Worm (Caenorhabditis elegans) whole organism, L3 larva: ENCODE data around the gene mup-2.

Experiments
- R02D3.7 ChIP-seq: fragments of 150-350 bp; optimal IDR thresholded peaks from 2 replicates; lab custom pipeline; 2014; ENCODE audit warnings: missing biosample characterization, missing genetic modification characterization
- aly-2 ChIP-seq: fragments of 150-350 bp; optimal IDR thresholded peaks from 2 replicates; lab custom pipeline; 2014; ENCODE audit warnings: missing biosample characterization, missing genetic modification characterization
- ama-1 ChIP-seq: fragments of 150-350 bp; optimal IDR thresholded peaks from 2 replicates; lab custom pipeline; 2018
- ceh-16 ChIP-seq: sonication (generic microtip); optimal IDR thresholded peaks from 2 replicates; lab custom pipeline; 2017; ENCODE audit warnings: missing biosample characterization, missing genetic modification characterization
- ceh-28 ChIP-seq: fragments of 150-350 bp; optimal IDR thresholded peaks from 2 replicates; lab custom pipeline; 2014; ENCODE audit warnings: missing biosample characterization, missing genetic modification reagents, missing genetic modification characterization
- ceh-82 ChIP-seq: fragments of 150-350 bp; optimal IDR thresholded peaks from 2 replicates; lab custom pipeline; 2014; ENCODE audit warnings: missing biosample characterization, missing genetic modification characterization
- ceh-9 ChIP-seq: sonication (generic microtip); optimal IDR thresholded peaks from 2 replicates; lab custom pipeline; 2018; ENCODE audit warnings: missing biosample characterization, missing genetic modification characterization
- egl-27 ChIP-seq: sonication (generic microtip); optimal IDR thresholded peaks from 4 replicates; lab custom pipeline; 2017; ENCODE audit warnings: missing biosample characterization, missing genetic modification reagents, missing genetic modification characterization
- egl-5 ChIP-seq: fragments of 150-350 bp; optimal IDR thresholded peaks from 2 replicates; lab custom pipeline; 2017; ENCODE audit warnings: missing biosample characterization, missing genetic modification reagents, missing genetic modification characterization, inconsistent platforms
- elt-1 ChIP-seq: fragments of 150-350 bp; optimal IDR thresholded peaks from 2 replicates; lab custom pipeline; 2014; ENCODE audit warnings: missing biosample characterization, missing genetic modification characterization
- elt-2 ChIP-seq: sonication (generic microtip); optimal IDR thresholded peaks from 2 replicates; lab custom pipeline; 2016; ENCODE audit warnings: missing genetic modification reagents, mild to moderate bottlenecking, missing genetic modification characterization, missing compliant biosample characterization
- elt-3 ChIP-seq, 3 experiments: fragments of 150-350 bp in 1 of 3; sonication (generic microtip) in 2 of 3; optimal IDR thresholded peaks; 2 replicates in 2 of 3; 4 replicates in 1 of 3; lab custom pipeline; 2014 to 2017; ENCODE audit warnings: missing biosample characterization in 3 of 3, missing genetic modification characterization in 3 of 3
- eor-1 ChIP-seq, 2 experiments: fragments of 150-350 bp; optimal IDR thresholded peaks; 2 replicates each; lab custom pipeline; 2014 to 2018; ENCODE audit warnings: missing biosample characterization in 2 of 2, missing genetic modification characterization in 2 of 2
- fkh-10 ChIP-seq: sonication (generic microtip); optimal IDR thresholded peaks from 2 replicates; lab custom pipeline; 2017; ENCODE audit warnings: missing biosample characterization, missing genetic modification reagents, missing genetic modification characterization
- fkh-2 ChIP-seq: fragments of 150-350 bp; optimal IDR thresholded peaks from 2 replicates; lab custom pipeline; 2014; ENCODE audit warnings: missing biosample characterization, missing genetic modification reagents, missing genetic modification characterization
- fos-1 ChIP-seq: fragments of 150-350 bp; optimal IDR thresholded peaks from 2 replicates; lab custom pipeline; 2014; ENCODE audit warnings: missing biosample characterization, missing genetic modification characterization
- jun-1 ChIP-seq: fragments of 150-350 bp; optimal IDR thresholded peaks from 2 replicates; lab custom pipeline; 2014; ENCODE audit warnings: missing biosample characterization, missing genetic modification reagents, missing genetic modification characterization
- lin-15B ChIP-seq: fragments of 150-350 bp; optimal IDR thresholded peaks from 2 replicates; lab custom pipeline; 2014; ENCODE audit warnings: missing biosample characterization, missing genetic modification characterization
- lin-39 ChIP-seq: fragments of 150-350 bp; optimal IDR thresholded peaks from 2 replicates; lab custom pipeline; 2018; ENCODE audit warnings: missing biosample characterization, missing genetic modification reagents, missing genetic modification characterization
- mdl-1 ChIP-seq: fragments of 150-350 bp; optimal IDR thresholded peaks from 2 replicates; lab custom pipeline; 2014; ENCODE audit warnings: missing biosample characterization, missing genetic modification characterization
- nfya-1 ChIP-seq: sonication (generic microtip); optimal IDR thresholded peaks from 2 replicates; lab custom pipeline; 2017; ENCODE audit warnings: missing genetic modification characterization, mild to moderate bottlenecking, missing compliant biosample characterization, antibody characterized with exemption, moderate library complexity; ENCODE audit not compliant: insufficient read depth
- nhr-11 ChIP-seq: fragments of 150-350 bp; optimal IDR thresholded peaks from 2 replicates; lab custom pipeline; 2014; ENCODE audit warnings: missing biosample characterization, missing genetic modification characterization
- nhr-12 ChIP-seq: fragments of 150-350 bp; optimal IDR thresholded peaks from 2 replicates; lab custom pipeline; 2014; ENCODE audit warnings: missing biosample characterization, missing genetic modification characterization
- nhr-23 ChIP-seq: fragments of 150-350 bp; optimal IDR thresholded peaks from 2 replicates; lab custom pipeline; 2014; ENCODE audit warnings: missing biosample characterization, missing genetic modification reagents, missing genetic modification characterization
- nhr-25 ChIP-seq: sonication (generic microtip); optimal IDR thresholded peaks from 2 replicates; lab custom pipeline; 2017; ENCODE audit warnings: missing biosample characterization, missing genetic modification characterization
- nhr-76 ChIP-seq: fragments of 150-350 bp; sonication (generic microtip); optimal IDR thresholded peaks from 5 replicates; lab custom pipeline; 2014; ENCODE audit warnings: missing biosample characterization, missing genetic modification characterization
- pqm-1 ChIP-seq: fragments of 150-350 bp; optimal IDR thresholded peaks from 2 replicates; lab custom pipeline; 2017; ENCODE audit warnings: missing biosample characterization, missing genetic modification characterization, inconsistent platforms
- skn-1 ChIP-seq: fragments of 150-350 bp; optimal IDR thresholded peaks from 2 replicates; lab custom pipeline; 2014; ENCODE audit warnings: missing biosample characterization, missing genetic modification characterization
- snpc-4 ChIP-seq: fragments of 150-350 bp; optimal IDR thresholded peaks from 2 replicates; lab custom pipeline; 2014; ENCODE audit warnings: missing biosample characterization, missing genetic modification characterization
- tbx-2 ChIP-seq: sonication (generic microtip); optimal IDR thresholded peaks from 2 replicates; lab custom pipeline; 2016; ENCODE audit warnings: mild to moderate bottlenecking, missing genetic modification characterization, missing compliant biosample characterization
- zag-1 ChIP-seq: fragments of 150-350 bp; optimal IDR thresholded peaks from 2 replicates; lab custom pipeline; 2014; ENCODE audit warnings: missing biosample characterization, missing genetic modification characterization
- ztf-4 ChIP-seq: fragments of 150-350 bp; optimal IDR thresholded peaks from 2 replicates; lab custom pipeline; 2014; ENCODE audit warnings: missing biosample characterization, missing genetic modification characterization

The mup-2 gene

ce11 chrX:6433688-6434087 lies 23.7 kb upstream of the mup-2 start, which contains the start of gene K10C2.2:
Gene K10C2.2 (minus strand): TSS chrX:6433788.
- TF ChIP-seq ceh-82 (tag; lab: Kevin White, UChicago), result no peak
- no peak for TF ChIP-seq R02D3.7 (tag; lab: Kevin White, UChicago)
- TF ChIP-seq eor-1 (tag; optimal IDR thresholded peaks at IDR 0.05; lab: Kevin White, UChicago), result no peak
- TF ChIP-seq lin-39 (tag; lab: Kevin White, UChicago), result no peak
- TF ChIP-seq ceh-28 (tag; lab: Kevin White, UChicago), result no peak
- no peak for TF ChIP-seq fkh-2 (tag; lab: Kevin White, UChicago)
- no peak for TF ChIP-seq ama-1 (lab: Kevin White, UChicago)
- TF ChIP-seq nhr-12 (tag; lab: Kevin White, UChicago), result no peak
- TF ChIP-seq nhr-23 (tag; lab: Kevin White, UChicago), result no peak

ce11 chrX:6430510-6430909 lies 20.5 kb upstream of the mup-2 start, which contains the start of gene ctsa-2:
Gene ctsa-2 (minus strand): TSS chrX:6430610.
- peak; percentile 4 for TF ChIP-seq elt-2 (tag; lab: Kevin White, UChicago)
- TF ChIP-seq ceh-9 (tag; lab: Kevin White, UChicago), result no peak
- no peak for TF ChIP-seq nfya-1 (tag; lab: Kevin White, UChicago)
- no peak for TF ChIP-seq elt-1 (tag; lab: Kevin White, UChicago)
- TF ChIP-seq, all 47 proteins: peak for 1

- no peak for TF ChIP-seq fos-1 (tag; lab: Kevin White, UChicago)
- TF ChIP-seq nhr-11 (tag; lab: Kevin White, UChicago), result no peak
- no peak for TF ChIP-seq zag-1 (tag; lab: Kevin White, UChicago)
- TF ChIP-seq nhr-76 (tag; lab: Kevin White, UChicago), result no peak
- TF ChIP-seq elt-2 (tag; lab: Kevin White, UChicago), result peak; percentile 85
- no peak for TF ChIP-seq eor-1 (tag; optimal IDR thresholded peaks at IDR 0.05; lab: Kevin White, UChicago)
- no peak for TF ChIP-seq snpc-4 (tag; lab: Kevin White, UChicago)
- TF ChIP-seq R02D3.7 (tag; lab: Kevin White, UChicago), result no peak
- TF ChIP-seq jun-1, result no peak
- no peak for TF ChIP-seq nhr-25 (tag; lab: Kevin White, UChicago)
- TF ChIP-seq nfya-1 (tag; lab: Kevin White, UChicago), result no peak
- TF ChIP-seq pqm-1 (tag; lab: Kevin White, UChicago), result peak; percentile 84
- TF ChIP-seq, all 47 proteins: peak for 2
Measured at ce11 chrX:6429552-6429951, 19.5 kb upstream of the mup-2 start.

- TF ChIP-seq pqm-1 (tag; lab: Kevin White, UChicago) (peak; percentile 97), skn-1 (tag; lab: Kevin White, UChicago) (peak; percentile 36), zag-1 (tag; lab: Kevin White, UChicago) (no peak), nhr-23 (tag; lab: Kevin White, UChicago) (no peak), elt-2 (tag; lab: Kevin White, UChicago) (peak; percentile 95)
Measured at ce11 chrX:6427147-6427546, 17.1 kb upstream of the mup-2 start.

ce11 chrX:6420681-6421080 lies 10.7 kb upstream of the mup-2 start, which contains the start of gene K10C2.12:
Gene K10C2.12 (minus strand): TSS chrX:6420781.
- TF ChIP-seq fos-1 (tag; lab: Kevin White, UChicago), result no peak
- no peak for TF ChIP-seq fkh-10 (GFP tag; lab: Kevin White, UChicago)
- no peak for TF ChIP-seq R02D3.7 (tag; lab: Kevin White, UChicago)
- no peak for TF ChIP-seq elt-2 (tag; lab: Kevin White, UChicago)
- TF ChIP-seq aly-2 (tag; lab: Kevin White, UChicago), result no peak
- TF ChIP-seq egl-5 (tag; lab: Kevin White, UChicago), result no peak
- TF ChIP-seq ceh-9 (tag; lab: Kevin White, UChicago), result no peak
- no peak for TF ChIP-seq eor-1 (tag; optimal IDR thresholded peaks at IDR 0.05; lab: Kevin White, UChicago)
- no peak for TF ChIP-seq ceh-28 (tag; lab: Kevin White, UChicago)
- TF ChIP-seq nfya-1 (tag; lab: Kevin White, UChicago), result no peak
- no peak for TF ChIP-seq ceh-16 (tag; lab: Kevin White, UChicago)
- TF ChIP-seq mdl-1, result no peak
- TF ChIP-seq fkh-2 (tag; lab: Kevin White, UChicago), result no peak
- no peak for TF ChIP-seq lin-15B (tag; lab: Kevin White, UChicago)
- no peak for TF ChIP-seq egl-27
- TF ChIP-seq jun-1, result no peak
- no peak for TF ChIP-seq tbx-2 (tag; lab: Kevin White, UChicago)
- TF ChIP-seq ztf-4 (tag; lab: Kevin White, UChicago), result no peak
- TF ChIP-seq elt-3 (tag; optimal IDR thresholded peaks at IDR 0.05; lab: Kevin White, UChicago), result no peak
